Worm (Caenorhabditis elegans) whole organism, midembryonic: Measurements from ENCODE around the gene C03B1.2.

Experiments used
- T22C8.4 ChIP-seq: fragments of 200-800 bp; sonication (Bioruptor generic); IDR thresholded peaks from 2 replicates; pipeline ENCODE4 v1.3.6; 2022; ENCODE audit warnings: missing genetic modification characterization, missing compliant biosample characterization
- flt-1 ChIP-seq: fragments of 200-800 bp; sonication (Bioruptor generic); IDR thresholded peaks from 2 replicates; pipeline ENCODE4 v1.3.6; 2022; ENCODE audit warnings: missing genetic modification characterization, missing compliant biosample characterization
- med-1 ChIP-seq: sonication (generic microtip); optimal IDR thresholded peaks from 2 replicates; lab custom pipeline; 2017; ENCODE audit warnings: missing genetic modification characterization, mild to moderate bottlenecking, missing compliant biosample characterization, antibody characterized with exemption, missing genetic modification reagents; ENCODE audit not compliant: insufficient read depth
- ref-1 ChIP-seq: fragments of 200-800 bp; sonication (Bioruptor generic); conservative IDR thresholded peaks from 2 replicates; pipeline ENCODE4 v1.3.6; 2022; ENCODE audit warnings: missing genetic modification reagents, missing genetic modification characterization, missing compliant biosample characterization
- tab-1 ChIP-seq: fragments of 200-800 bp; sonication (Bioruptor generic); IDR thresholded peaks from 2 replicates; pipeline ENCODE4 v1.3.6; 2022; ENCODE audit warnings: missing genetic modification characterization, missing compliant biosample characterization
- ztf-29 ChIP-seq: fragments of 200-800 bp; sonication (Bioruptor generic); IDR thresholded peaks from 2 replicates; pipeline ENCODE4 v1.3.6; 2022; ENCODE audit warnings: missing genetic modification reagents, missing genetic modification characterization, missing compliant biosample characterization

DNA sequence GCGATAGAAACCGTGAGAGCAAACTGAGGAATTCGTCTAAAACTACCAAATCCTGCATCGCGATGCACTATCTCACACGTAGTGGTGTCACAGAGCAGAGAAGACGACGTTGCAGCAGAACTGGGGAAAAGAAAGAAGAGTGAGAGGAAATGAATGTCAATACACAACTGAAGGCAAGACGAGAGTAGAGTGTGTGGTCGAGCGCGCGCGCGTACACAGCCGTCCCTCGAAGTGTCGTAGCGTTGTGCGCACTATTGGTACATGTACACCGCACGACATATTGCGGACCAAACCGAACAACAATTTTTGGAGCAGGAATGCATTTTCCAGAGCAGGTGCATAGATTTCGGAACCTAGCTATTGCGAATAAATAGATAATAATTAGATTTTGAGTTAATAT, 8.5 kb downstream of the C03B1.2 start:
- TF ChIP-seq flt-1 (GFP tag; lab: Robert Waterston, UW) (peak; percentile 75), tab-1 (GFP tag; lab: Robert Waterston, UW) (peak; percentile 37; the same call in 1 of the 2 replicates), ztf-29 (GFP tag; lab: Robert Waterston, UW) (no peak), ref-1 (no peak), T22C8.4 (GFP tag; lab: Robert Waterston, UW) (no peak), med-1 (GFP tag; lab: Kevin White, UChicago) (no peak)
